Fruit fly (Drosophila melanogaster) whole organism, embryonic: Measurements from ENCODE around the gene CG42822.

Experiments
- ATbp ChIP-seq: fragments of 200-800 bp; sonication (Bioruptor generic); optimal IDR thresholded peaks from 2 replicates; lab custom pipeline; 2017; ENCODE audit warnings: missing biosample characterization, mild to moderate bottlenecking, missing genetic modification characterization, missing genetic modification reagents
- BEAF-32 ChIP-seq: fragments of 200-800 bp; sonication (Bioruptor generic); optimal IDR thresholded peaks from 3 replicates; lab custom pipeline; 2017; ENCODE audit warnings: missing biosample characterization, missing genetic modification characterization, mild to moderate bottlenecking, moderate library complexity, missing genetic modification reagents
- CG1024 ChIP-seq: fragments of 200-800 bp; sonication (Bioruptor generic); IDR thresholded peaks from 2 replicates; pipeline ENCODE4 v1.3.6; 2022; ENCODE audit warnings: missing biosample characterization, missing genetic modification characterization
- CG11247 ChIP-seq: fragments of 200-800 bp; sonication (Bioruptor generic); IDR thresholded peaks from 2 replicates; pipeline ENCODE4 v1.3.6; 2022; ENCODE audit warnings: missing biosample characterization, missing genetic modification characterization
- CG11723 ChIP-seq: fragments of 200-800 bp; sonication (Bioruptor generic); optimal IDR thresholded peaks from 2 replicates; lab custom pipeline; 2017; ENCODE audit warnings: missing biosample characterization, mild to moderate bottlenecking, missing genetic modification characterization
- CG12155 ChIP-seq: fragments of 200-800 bp; sonication (Bioruptor generic); optimal IDR thresholded peaks from 3 replicates; lab custom pipeline; 2016; ENCODE audit warnings: missing biosample characterization, missing genetic modification characterization
- CG12769 ChIP-seq: fragments of 200-800 bp; sonication (Bioruptor generic); optimal IDR thresholded peaks from 2 replicates; lab custom pipeline; 2019; ENCODE audit warnings: missing biosample characterization, mild to moderate bottlenecking, missing genetic modification characterization, moderate library complexity
- CG14014 ChIP-seq: fragments of 200-800 bp; sonication (Bioruptor generic); IDR thresholded peaks from 2 replicates; pipeline ENCODE4 v1.3.6; 2022; ENCODE audit warnings: missing biosample characterization, missing genetic modification characterization
- CG14710 ChIP-seq: fragments of 200-800 bp; sonication (Bioruptor generic); optimal IDR thresholded peaks from 3 replicates; lab custom pipeline; 2019; ENCODE audit warnings: missing biosample characterization, mild to moderate bottlenecking, missing genetic modification characterization, moderate library complexity
- CG14860 ChIP-seq: fragments of 200-800 bp; sonication (Bioruptor generic); IDR thresholded peaks from 3 replicates; pipeline ENCODE4 v1.3.6; 2022; ENCODE audit warnings: missing biosample characterization, missing genetic modification characterization; ENCODE audit not compliant: partially characterized antibody
- CG15011 ChIP-seq: fragments of 200-800 bp; sonication (Bioruptor generic); optimal IDR thresholded peaks from 3 replicates; lab custom pipeline; 2018; ENCODE audit warnings: missing biosample characterization, mild to moderate bottlenecking, missing genetic modification characterization
- CG1602 ChIP-seq: fragments of 200-800 bp; sonication (Bioruptor generic); optimal IDR thresholded peaks from 3 replicates; lab custom pipeline; 2016; ENCODE audit warnings: missing biosample characterization, missing genetic modification characterization
- CG2116 ChIP-seq: fragments of 200-800 bp; sonication (Bioruptor generic); optimal IDR thresholded peaks from 3 replicates; lab custom pipeline; 2018; ENCODE audit warnings: missing biosample characterization, mild to moderate bottlenecking, missing genetic modification characterization
- CG30020 ChIP-seq: fragments of 200-800 bp; optimal IDR thresholded peaks from 2 replicates; lab custom pipeline; 2019; ENCODE audit warnings: missing biosample characterization, mild to moderate bottlenecking, missing genetic modification characterization, moderate library complexity
- CG31224 ChIP-seq: fragments of 200-800 bp; sonication (Bioruptor generic); IDR thresholded peaks from 2 replicates; pipeline ENCODE4 v1.3.6; 2022; ENCODE audit warnings: missing biosample characterization, missing genetic modification characterization
- CG32772 ChIP-seq: fragments of 200-800 bp; sonication (Bioruptor generic); IDR thresholded peaks from 2 replicates; pipeline ENCODE4 v1.3.6; 2022; ENCODE audit warnings: missing biosample characterization, missing genetic modification characterization
- CG33557 ChIP-seq: fragments of 200-800 bp; sonication (Bioruptor generic); optimal IDR thresholded peaks from 2 replicates; lab custom pipeline; 2019; ENCODE audit warnings: missing biosample characterization, mild to moderate bottlenecking, missing genetic modification characterization, moderate library complexity
- CG3407 ChIP-seq: fragments of 200-800 bp; sonication (Bioruptor generic); optimal IDR thresholded peaks from 2 replicates; lab custom pipeline; 2018; ENCODE audit warnings: missing biosample characterization, mild to moderate bottlenecking, missing genetic modification characterization
- CG34376 ChIP-seq: fragments of 200-800 bp; sonication (Bioruptor generic); optimal IDR thresholded peaks from 2 replicates; lab custom pipeline; 2018; ENCODE audit warnings: missing biosample characterization, mild to moderate bottlenecking, missing genetic modification characterization
- CG34422 ChIP-seq: fragments of 200-800 bp; sonication (Bioruptor generic); IDR thresholded peaks from 3 replicates; pipeline ENCODE4 v1.3.6; 2022; ENCODE audit warnings: missing biosample characterization, missing genetic modification characterization
- CG4360 ChIP-seq: fragments of 200-800 bp; sonication (Bioruptor generic); IDR thresholded peaks from 2 replicates; pipeline ENCODE4 v1.3.6; 2022; ENCODE audit warnings: missing biosample characterization, missing genetic modification characterization
- CG5180 ChIP-seq: fragments of 200-800 bp; sonication (Bioruptor generic); optimal IDR thresholded peaks from 3 replicates; lab custom pipeline; 2017; ENCODE audit warnings: missing biosample characterization, missing genetic modification characterization, mild to moderate bottlenecking, moderate library complexity, missing genetic modification reagents
- CG6683 ChIP-seq: fragments of 200-800 bp; sonication (Bioruptor generic); optimal IDR thresholded peaks from 2 replicates; lab custom pipeline; 2017; ENCODE audit warnings: missing biosample characterization, mild to moderate bottlenecking, missing genetic modification characterization, missing genetic modification reagents
- CG6765 ChIP-seq: fragments of 200-800 bp; sonication (Bioruptor generic); optimal IDR thresholded peaks from 3 replicates; lab custom pipeline; 2017; ENCODE audit warnings: missing biosample characterization, mild to moderate bottlenecking, missing genetic modification characterization
- CG9727 ChIP-seq: fragments of 200-800 bp; sonication (Bioruptor generic); optimal IDR thresholded peaks from 3 replicates; lab custom pipeline; 2017; ENCODE audit warnings: missing biosample characterization, mild to moderate bottlenecking, missing genetic modification characterization
- Deaf1 ChIP-seq: fragments of 200-800 bp; optimal IDR thresholded peaks from 3 replicates; lab custom pipeline; 2019; ENCODE audit warnings: missing biosample characterization, mild to moderate bottlenecking, missing genetic modification characterization, moderate library complexity
- H15 ChIP-seq: fragments of 200-800 bp; sonication (Bioruptor generic); IDR thresholded peaks from 3 replicates; pipeline ENCODE4 v1.3.6; 2022; ENCODE audit warnings: missing biosample characterization, missing genetic modification characterization
- Kr ChIP-seq: fragments of 200-800 bp; sonication (Bioruptor generic); optimal IDR thresholded peaks from 2 replicates; lab custom pipeline; 2017; ENCODE audit warnings: missing biosample characterization, mild to moderate bottlenecking, missing genetic modification characterization
- MESR4 ChIP-seq: fragments of 200-800 bp; sonication (Bioruptor generic); optimal IDR thresholded peaks from 2 replicates; lab custom pipeline; 2018; ENCODE audit warnings: missing biosample characterization, mild to moderate bottlenecking, missing genetic modification characterization, moderate library complexity
- NC2α ChIP-seq: fragments of 200-800 bp; sonication (Bioruptor generic); optimal IDR thresholded peaks from 2 replicates; lab custom pipeline; 2016; ENCODE audit warnings: missing biosample characterization, missing genetic modification characterization
- NfI ChIP-seq: fragments of 200-800 bp; sonication (Bioruptor generic); optimal IDR thresholded peaks from 3 replicates; lab custom pipeline; 2018; ENCODE audit warnings: missing biosample characterization, mild to moderate bottlenecking, missing genetic modification characterization, moderate library complexity
- Oli ChIP-seq: fragments of 200-800 bp; sonication (Bioruptor generic); optimal IDR thresholded peaks from 2 replicates; lab custom pipeline; 2018; ENCODE audit warnings: missing biosample characterization, mild to moderate bottlenecking, missing genetic modification characterization, moderate library complexity
- Tbp ChIP-seq: fragments of >200 bp; optimal IDR thresholded peaks from 2 replicates; lab custom pipeline; 2018; ENCODE audit warnings: missing biosample characterization, missing genetic modification characterization
- ab ChIP-seq: fragments of 200-800 bp; sonication (Bioruptor generic); optimal IDR thresholded peaks from 2 replicates; lab custom pipeline; 2016; ENCODE audit warnings: missing biosample characterization, missing genetic modification characterization
- ap ChIP-seq: fragments of 200-800 bp; sonication (Bioruptor generic); IDR thresholded peaks from 2 replicates; pipeline ENCODE4 v1.3.6; 2022; ENCODE audit warnings: missing biosample characterization, missing genetic modification characterization
- br ChIP-seq: fragments of >200 bp; optimal IDR thresholded peaks from 2 replicates; lab custom pipeline; 2017
- dimm ChIP-seq: fragments of 200-800 bp; sonication (Bioruptor generic); IDR thresholded peaks from 2 replicates; pipeline ENCODE4 v1.3.6; 2022; ENCODE audit warnings: missing biosample characterization, missing genetic modification characterization
- dpn ChIP-seq, 2 experiments: fragments of 200-800 bp; sonication (Bioruptor generic); optimal IDR thresholded peaks; 3 replicates each; lab custom pipeline; 2016; ENCODE audit warnings: missing biosample characterization in 2 of 2, missing genetic modification characterization in 2 of 2
- gsb ChIP-seq: fragments of 200-800 bp; sonication (Bioruptor generic); IDR thresholded peaks from 2 replicates; pipeline ENCODE4 v1.3.6; 2022; ENCODE audit warnings: missing biosample characterization, missing genetic modification characterization
- inv ChIP-seq: fragments of 200-800 bp; sonication (Bioruptor generic); IDR thresholded peaks from 2 replicates; pipeline ENCODE4 v1.3.6; 2022; ENCODE audit warnings: missing biosample characterization, missing genetic modification characterization; ENCODE audit not compliant: partially characterized antibody
- nau ChIP-seq: fragments of 200-800 bp; sonication (Bioruptor generic); optimal IDR thresholded peaks from 3 replicates; lab custom pipeline; 2017; ENCODE audit warnings: missing biosample characterization, mild to moderate bottlenecking, missing genetic modification characterization, missing genetic modification reagents
- nerfin-2 ChIP-seq: fragments of 200-800 bp; sonication (Bioruptor generic); IDR thresholded peaks from 2 replicates; pipeline ENCODE4 v1.3.6; 2022; ENCODE audit warnings: missing biosample characterization, missing genetic modification characterization; ENCODE audit not compliant: partially characterized antibody
- nom ChIP-seq: fragments of 200-800 bp; sonication (Bioruptor generic); optimal IDR thresholded peaks from 2 replicates; lab custom pipeline; 2017; ENCODE audit warnings: missing biosample characterization, missing genetic modification characterization, mild to moderate bottlenecking, moderate library complexity, missing genetic modification reagents
- onecut ChIP-seq: fragments of 200-800 bp; sonication (Bioruptor generic); IDR thresholded peaks from 2 replicates; pipeline ENCODE4 v1.3.6; 2022; ENCODE audit warnings: missing biosample characterization, missing genetic modification characterization
- slou ChIP-seq: fragments of 200-800 bp; sonication (Bioruptor generic); optimal IDR thresholded peaks from 3 replicates; lab custom pipeline; 2016; ENCODE audit warnings: missing biosample characterization, missing genetic modification characterization
- sob ChIP-seq: fragments of 200-800 bp; sonication (Bioruptor generic); IDR thresholded peaks from 2 replicates; pipeline ENCODE4 v1.3.6; 2022; ENCODE audit warnings: missing biosample characterization, missing genetic modification characterization
- stc ChIP-seq: fragments of 200-800 bp; sonication (Bioruptor generic); IDR thresholded peaks from 2 replicates; pipeline ENCODE4 v1.3.6; 2022; ENCODE audit warnings: missing biosample characterization, missing genetic modification characterization
- twi ChIP-seq: fragments of 200-800 bp; optimal IDR thresholded peaks from 2 replicates; lab custom pipeline; 2019; ENCODE audit warnings: missing biosample characterization, mild to moderate bottlenecking, missing genetic modification characterization, moderate library complexity
- vvl ChIP-seq: fragments of 200-800 bp; sonication (Bioruptor generic); IDR thresholded peaks from 2 replicates; pipeline ENCODE4 v1.3.6; 2022; ENCODE audit warnings: missing biosample characterization, missing genetic modification characterization

CG42822 gene

dm6 chr3R:17394318-17395188, 19.1 kb upstream of the CG42822 start, which contains the start of gene CREG (continued):
- TF ChIP-seq CG14710 (tag; lab: Kevin White, UChicago) (peak; percentile 40), CG1602 (no peak), inv (no peak), onecut (GFP tag; lab: Robert Waterston, UW) (no peak), CG2116 (peak; percentile 11), nom (GFP tag; lab: Kevin White, UChicago) (no peak), CG33557 (GFP tag; lab: Kevin White, UChicago) (peak; percentile 9), slou (no peak), NfI (no peak), dimm (GFP tag; lab: Robert Waterston, UW) (no peak), CG34422 (GFP tag; lab: Robert Waterston, UW) (no peak), CG34376 (GFP tag; lab: Kevin White, UChicago) (no peak), CG32772 (GFP tag; lab: Robert Waterston, UW) (no peak), nerfin-2 (GFP tag; lab: Robert Waterston, UW) (no peak), CG12155 (GFP tag; lab: Kevin White, UChicago) (no peak), CG6765 (GFP tag; lab: Kevin White, UChicago) (no peak), twi (tag; lab: Kevin White, UChicago) (peak; percentile 52), CG6683 (GFP tag; lab: Kevin White, UChicago) (no peak), CG1024 (GFP tag; lab: Robert Waterston, UW) (no peak), Oli (peak; percentile 16), gsb (GFP tag; lab: Robert Waterston, UW) (no peak), CG11247 (GFP tag; lab: Robert Waterston, UW) (no peak), Kr (GFP tag; lab: Kevin White, UChicago) (no peak), dpn (GFP tag; optimal IDR thresholded peaks at IDR 0.05; lab: Kevin White, UChicago) (no peak), CG9727 (GFP tag; lab: Kevin White, UChicago) (peak; percentile 59), CG5180 (GFP tag; lab: Kevin White, UChicago) (no peak), H15 (GFP tag; lab: Robert Waterston, UW) (no peak), ap (no peak), ATbp (GFP tag; lab: Kevin White, UChicago) (no peak), MESR4 (GFP tag; lab: Kevin White, UChicago) (no peak), CG14860 (GFP tag; lab: Robert Waterston, UW) (no peak), CG14014 (GFP tag; lab: Robert Waterston, UW) (no peak), br (no peak), CG4360 (GFP tag; lab: Robert Waterston, UW) (no peak), sob (no peak), CG12769 (tag; lab: Kevin White, UChicago) (no peak), NC2α (GFP tag; lab: Kevin White, UChicago) (no peak), CG3407 (GFP tag; lab: Kevin White, UChicago) (no peak), CG15011 (GFP tag; lab: Kevin White, UChicago) (no peak), vvl (GFP tag; lab: Robert Waterston, UW) (no peak), nau (GFP tag; lab: Kevin White, UChicago) (peak; percentile 21), CG30020 (tag; lab: Kevin White, UChicago) (no peak), Deaf1 (no peak), BEAF-32 (GFP tag; lab: Kevin White, UChicago) (no peak), Tbp (GFP tag; lab: Kevin White, UChicago) (no peak), CG31224 (GFP tag; lab: Robert Waterston, UW) (no peak), ab (GFP tag; lab: Kevin White, UChicago) (no peak), stc (GFP tag; lab: Robert Waterston, UW) (no peak), CG11723 (GFP tag; lab: Kevin White, UChicago) (no peak)
